Fruit fly (Drosophila melanogaster) whole organism, embryonic: Measurements from ENCODE around the gene CG7379.

ENCODE experiments used
- Ada2b ChIP-seq: fragments of 200-800 bp; sonication (Bioruptor generic); IDR thresholded peaks from 2 replicates; pipeline ENCODE4 v1.3.6; 2022; ENCODE audit warnings: missing biosample characterization, missing genetic modification characterization
- Awh ChIP-seq: fragments of 200-800 bp; sonication (Bioruptor generic); IDR thresholded peaks from 2 replicates; pipeline ENCODE4, ENCODE4 v1.3.6; 2022; ENCODE audit warnings: missing biosample characterization, missing genetic modification characterization
- BEAF-32 ChIP-seq: fragments of 200-800 bp; sonication (Bioruptor generic); optimal IDR thresholded peaks from 3 replicates; lab custom pipeline; 2017; ENCODE audit warnings: missing biosample characterization, missing genetic modification characterization, mild to moderate bottlenecking, moderate library complexity, missing genetic modification reagents
- Bgb ChIP-seq: fragments of 200-800 bp; sonication (Bioruptor generic); IDR thresholded peaks from 2 replicates; pipeline ENCODE4 v1.3.6; 2022; ENCODE audit warnings: missing biosample characterization, missing genetic modification characterization; ENCODE audit not compliant: partially characterized antibody
- BtbVII ChIP-seq: fragments of 200-800 bp; sonication (Bioruptor generic); optimal IDR thresholded peaks from 3 replicates; lab custom pipeline; 2017; ENCODE audit warnings: missing biosample characterization, mild to moderate bottlenecking, missing genetic modification characterization
- CG10431 ChIP-seq: fragments of 200-800 bp; sonication (Bioruptor generic); optimal IDR thresholded peaks from 3 replicates; lab custom pipeline; 2018; ENCODE audit warnings: missing biosample characterization, mild to moderate bottlenecking, missing genetic modification characterization
- CG13287 ChIP-seq: fragments of 200-800 bp; sonication (Bioruptor generic); IDR thresholded peaks from 2 replicates; pipeline ENCODE4 v1.3.6; 2022; ENCODE audit warnings: missing biosample characterization, missing genetic modification characterization; ENCODE audit not compliant: partially characterized antibody
- CG18262 ChIP-seq: fragments of 200-800 bp; optimal IDR thresholded peaks from 3 replicates; lab custom pipeline; 2019; ENCODE audit warnings: missing biosample characterization, mild to moderate bottlenecking, missing genetic modification characterization, moderate library complexity
- CG18764 ChIP-seq: fragments of 200-800 bp; sonication (Bioruptor generic); optimal IDR thresholded peaks from 3 replicates; lab custom pipeline; 2016; ENCODE audit warnings: missing biosample characterization, missing genetic modification characterization
- CG2202 ChIP-seq: fragments of 200-800 bp; sonication (Bioruptor generic); optimal IDR thresholded peaks from 2 replicates; lab custom pipeline; 2018; ENCODE audit warnings: missing biosample characterization, mild to moderate bottlenecking, missing genetic modification characterization
- CG3163 ChIP-seq: fragments of 200-800 bp; sonication (Bioruptor generic); optimal IDR thresholded peaks from 3 replicates; lab custom pipeline; 2016; ENCODE audit warnings: missing biosample characterization, missing genetic modification characterization
- CG34224 ChIP-seq: fragments of 200-800 bp; sonication (Bioruptor generic); IDR thresholded peaks from 3 replicates; pipeline ENCODE4 v1.3.6; 2022; ENCODE audit warnings: missing biosample characterization, missing genetic modification characterization; ENCODE audit not compliant: partially characterized antibody
- CG43689 ChIP-seq: fragments of 200-800 bp; sonication (Bioruptor generic); IDR thresholded peaks from 2 replicates; pipeline ENCODE4 v1.3.6; 2022; ENCODE audit warnings: missing biosample characterization, missing genetic modification characterization
- CG4617 ChIP-seq: fragments of 200-800 bp; sonication (Bioruptor generic); optimal IDR thresholded peaks from 3 replicates; lab custom pipeline; 2016; ENCODE audit warnings: missing biosample characterization, missing genetic modification characterization, borderline replicate concordance
- CG4730 ChIP-seq: fragments of 200-800 bp; sonication (Bioruptor generic); IDR thresholded peaks from 2 replicates; pipeline ENCODE4 v1.3.6; 2022; ENCODE audit warnings: missing biosample characterization, missing genetic modification characterization
- CG5180 ChIP-seq: fragments of 200-800 bp; sonication (Bioruptor generic); optimal IDR thresholded peaks from 3 replicates; lab custom pipeline; 2017; ENCODE audit warnings: missing biosample characterization, missing genetic modification characterization, mild to moderate bottlenecking, moderate library complexity, missing genetic modification reagents
- CG6791 ChIP-seq: fragments of 200-800 bp; sonication (Bioruptor generic); IDR thresholded peaks from 3 replicates; pipeline ENCODE4 v1.3.6; 2022; ENCODE audit warnings: missing biosample characterization, missing genetic modification characterization; ENCODE audit not compliant: partially characterized antibody
- CG6854 ChIP-seq: fragments of 200-800 bp; sonication (Bioruptor generic); optimal IDR thresholded peaks from 3 replicates; lab custom pipeline; 2017; ENCODE audit warnings: missing biosample characterization, mild to moderate bottlenecking, missing genetic modification characterization
- CG7839 ChIP-seq: fragments of 200-800 bp; sonication (Bioruptor generic); optimal IDR thresholded peaks from 3 replicates; lab custom pipeline; 2018; ENCODE audit warnings: missing biosample characterization, mild to moderate bottlenecking, missing genetic modification characterization, moderate library complexity
- D19B ChIP-seq: fragments of 200-800 bp; sonication (Bioruptor generic); optimal IDR thresholded peaks from 2 replicates; lab custom pipeline; 2017; ENCODE audit warnings: missing biosample characterization, mild to moderate bottlenecking, missing genetic modification characterization
- Dbx ChIP-seq: fragments of 200-800 bp; sonication (Bioruptor generic); IDR thresholded peaks from 3 replicates; pipeline ENCODE4 v1.3.6; 2022; ENCODE audit warnings: missing biosample characterization, missing genetic modification characterization
- E2f2 ChIP-seq: fragments of 200-800 bp; sonication (Bioruptor generic); IDR thresholded peaks from 2 replicates; pipeline ENCODE4 v1.3.6; 2022; ENCODE audit warnings: missing biosample characterization, missing genetic modification characterization
- Elba2 ChIP-seq: fragments of 200-800 bp; sonication (Bioruptor generic); optimal IDR thresholded peaks from 3 replicates; lab custom pipeline; 2016; ENCODE audit warnings: missing biosample characterization, missing genetic modification characterization
- Fer1 ChIP-seq: fragments of 200-800 bp; sonication (Bioruptor generic); optimal IDR thresholded peaks from 2 replicates; lab custom pipeline; 2017; ENCODE audit warnings: missing biosample characterization, mild to moderate bottlenecking, missing genetic modification characterization
- HHEX ChIP-seq: fragments of 200-800 bp; sonication (Bioruptor generic); optimal IDR thresholded peaks from 3 replicates; lab custom pipeline; 2017; ENCODE audit warnings: missing biosample characterization, mild to moderate bottlenecking, missing genetic modification characterization, missing genetic modification reagents
- Jarid2 ChIP-seq: fragments of 200-800 bp; sonication (Bioruptor generic); optimal IDR thresholded peaks from 3 replicates; lab custom pipeline; 2017; ENCODE audit warnings: mild to moderate bottlenecking, missing biosample characterization, missing genetic modification reagents, missing genetic modification characterization
- MBD-R2 ChIP-seq: fragments of 200-800 bp; sonication (Bioruptor generic); IDR thresholded peaks from 2 replicates; pipeline ENCODE4 v1.3.6; 2022; ENCODE audit warnings: missing biosample characterization, missing genetic modification characterization
- MESR4 ChIP-seq: fragments of 200-800 bp; sonication (Bioruptor generic); optimal IDR thresholded peaks from 2 replicates; lab custom pipeline; 2018; ENCODE audit warnings: missing biosample characterization, mild to moderate bottlenecking, missing genetic modification characterization, moderate library complexity
- Med ChIP-seq: fragments of 200-800 bp; sonication (Bioruptor generic); peaks from one replicate; lab custom pipeline; 2016; ENCODE audit warnings: missing biosample characterization, missing genetic modification characterization, mild to moderate bottlenecking, inconsistent platforms, moderate library complexity
- Mrtf ChIP-seq: fragments of 200-800 bp; sonication (Bioruptor generic); IDR thresholded peaks from 3 replicates; pipeline ENCODE4 v1.3.6; 2022; ENCODE audit warnings: missing biosample characterization, missing genetic modification characterization
- NK7.1 ChIP-seq: fragments of 200-800 bp; sonication (Bioruptor generic); optimal IDR thresholded peaks from 3 replicates; lab custom pipeline; 2016; ENCODE audit warnings: missing biosample characterization, missing genetic modification characterization
- Scr ChIP-seq: fragments of 200-800 bp; sonication (Bioruptor generic); IDR thresholded peaks from 2 replicates; pipeline ENCODE4 v1.3.6; 2022; ENCODE audit warnings: missing biosample characterization, missing genetic modification characterization; ENCODE audit not compliant: partially characterized antibody
- Sry-δ ChIP-seq: fragments of 200-800 bp; sonication (Bioruptor generic); optimal IDR thresholded peaks from 2 replicates; lab custom pipeline; 2016; ENCODE audit warnings: missing biosample characterization, missing genetic modification characterization
- YL-1 ChIP-seq: fragments of 200-800 bp; sonication (Bioruptor generic); optimal IDR thresholded peaks from 3 replicates; lab custom pipeline; 2017; ENCODE audit warnings: missing biosample characterization, mild to moderate bottlenecking, missing genetic modification characterization
- bbx ChIP-seq: fragments of 200-800 bp; sonication (Bioruptor generic); IDR thresholded peaks from 2 replicates; pipeline ENCODE4 v1.3.6; 2022; ENCODE audit warnings: missing biosample characterization, missing genetic modification characterization; ENCODE audit not compliant: partially characterized antibody
- bigmax ChIP-seq: fragments of 200-800 bp; sonication (Bioruptor generic); optimal IDR thresholded peaks from 2 replicates; lab custom pipeline; 2018; ENCODE audit warnings: missing biosample characterization, mild to moderate bottlenecking, missing genetic modification characterization
- cwo ChIP-seq: fragments of 200-800 bp; sonication (Bioruptor generic); optimal IDR thresholded peaks from 3 replicates; lab custom pipeline; 2017; ENCODE audit warnings: missing biosample characterization, missing genetic modification characterization, mild to moderate bottlenecking, moderate library complexity, missing genetic modification reagents
- her ChIP-seq: fragments of 200-800 bp; sonication (Bioruptor generic); optimal IDR thresholded peaks from 2 replicates; lab custom pipeline; 2016; ENCODE audit warnings: missing biosample characterization, missing genetic modification characterization
- insv ChIP-seq, 2 experiments: fragments of 200-800 bp; sonication (Bioruptor generic); optimal IDR thresholded peaks; 3 replicates each; lab custom pipeline; 2016 to 2018; ENCODE audit warnings: missing biosample characterization in 2 of 2, missing genetic modification characterization in 2 of 2
- maf-S ChIP-seq: fragments of 200-800 bp; sonication (Bioruptor generic); optimal IDR thresholded peaks from 2 replicates; lab custom pipeline; 2016; ENCODE audit warnings: missing biosample characterization, missing genetic modification characterization
- pan ChIP-seq, 4 experiments: fragments of >200 bp in 3 of 4; fragments of 200-800 bp in 1 of 4; sonication (Bioruptor generic) in 1 of 4; optimal IDR thresholded peaks in 3 of 4; IDR thresholded peaks in 1 of 4; 2 replicates each; pipeline versions ENCODE4 v1.3.6 to Lab custom; 2017 to 2022; ENCODE audit warnings: missing biosample characterization in 2 of 4, missing genetic modification characterization in 2 of 4, mixed read lengths in 1 of 4
- scrt ChIP-seq: fragments of 200-800 bp; sonication (Bioruptor generic); optimal IDR thresholded peaks from 2 replicates; lab custom pipeline; 2018; ENCODE audit warnings: missing biosample characterization, mild to moderate bottlenecking, missing genetic modification characterization, moderate library complexity
- sisA ChIP-seq: fragments of 200-800 bp; sonication (Bioruptor generic); IDR thresholded peaks from 2 replicates; pipeline ENCODE4 v1.3.6; 2022; ENCODE audit warnings: missing biosample characterization, missing genetic modification characterization
- sna ChIP-seq: fragments of 200-800 bp; sonication (Bioruptor generic); IDR thresholded peaks from 2 replicates; pipeline ENCODE4 v1.3.6; 2022; ENCODE audit warnings: missing biosample characterization, missing genetic modification characterization; ENCODE audit not compliant: partially characterized antibody
- wdn ChIP-seq: fragments of 200-800 bp; sonication (Bioruptor generic); IDR thresholded peaks from 2 replicates; pipeline ENCODE4 v1.3.6; 2022; ENCODE audit warnings: missing biosample characterization, missing genetic modification characterization
- zen ChIP-seq: fragments of 200-800 bp; sonication (Bioruptor generic); optimal IDR thresholded peaks from 3 replicates; lab custom pipeline; 2018; ENCODE audit warnings: missing biosample characterization, mild to moderate bottlenecking, missing genetic modification characterization, moderate library complexity

CG7379 gene

DNA sequence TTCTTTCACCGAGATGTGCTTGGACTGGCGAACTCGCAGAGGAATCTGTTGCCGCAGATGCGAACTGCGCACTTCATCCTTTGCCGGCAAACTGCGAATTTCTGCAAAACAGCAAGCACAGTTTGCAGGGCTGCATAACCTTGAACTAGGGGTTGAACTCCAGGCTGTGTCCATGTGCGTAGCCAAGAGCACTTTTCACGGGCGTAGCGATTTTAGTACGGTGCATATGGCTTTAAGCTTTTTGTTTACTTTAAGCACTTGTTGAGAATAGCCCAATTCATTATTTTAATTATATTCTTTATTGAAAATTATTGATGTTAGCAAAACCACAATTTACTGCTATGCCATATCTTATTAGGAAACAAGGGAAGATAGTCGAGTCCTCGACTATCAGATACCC lies 3.2 kb upstream of the CG7379 start, which contains the start of gene CG17803 (continued):
- peak; percentile 43 for TF ChIP-seq Fer1
- TF ChIP-seq Ada2b (GFP tag; lab: Robert Waterston, UW) = 0 out of 2 replicates have a peak, but pooled peaks have one; percentile 8
- TF ChIP-seq BtbVII (GFP tag; lab: Kevin White, UChicago) = no peak
- TF ChIP-seq CG10431 (GFP tag; lab: Kevin White, UChicago) = no peak
- peak; percentile 6; the same call in 1 of the 3 replicates for TF ChIP-seq Dbx (GFP tag; lab: Robert Waterston, UW)
- no peak for TF ChIP-seq CG6854 (GFP tag; lab: Kevin White, UChicago)
- no peak for TF ChIP-seq HHEX
- TF ChIP-seq NK7.1 (GFP tag; lab: Kevin White, UChicago) = no peak
- peak; percentile 3 for TF ChIP-seq cwo (GFP tag; lab: Kevin White, UChicago)
- no peak for TF ChIP-seq CG5180
- TF ChIP-seq maf-S (GFP tag; lab: Kevin White, UChicago) = no peak
- TF ChIP-seq zen (tag; lab: Kevin White, UChicago) = no peak
- TF ChIP-seq CG4730 = no peak
- peak; percentile 18 for TF ChIP-seq D19B (GFP tag; lab: Kevin White, UChicago)
- TF ChIP-seq bbx (GFP tag; lab: Robert Waterston, UW) = 0 out of 2 replicates have a peak, but pooled peaks have one; percentile 16
- TF ChIP-seq CG34224 (GFP tag; lab: Robert Waterston, UW) = no peak
- TF ChIP-seq CG43689 (GFP tag; lab: Robert Waterston, UW) = no peak
- no peak for TF ChIP-seq CG18764 (GFP tag; lab: Kevin White, UChicago)
- TF ChIP-seq CG6791 (GFP tag; lab: Robert Waterston, UW) = peak; percentile 21; the same call in 1 of the 3 replicates
- peak; percentile 50 for TF ChIP-seq scrt (GFP tag; lab: Kevin White, UChicago)
- no peak for TF ChIP-seq Jarid2

DNA sequence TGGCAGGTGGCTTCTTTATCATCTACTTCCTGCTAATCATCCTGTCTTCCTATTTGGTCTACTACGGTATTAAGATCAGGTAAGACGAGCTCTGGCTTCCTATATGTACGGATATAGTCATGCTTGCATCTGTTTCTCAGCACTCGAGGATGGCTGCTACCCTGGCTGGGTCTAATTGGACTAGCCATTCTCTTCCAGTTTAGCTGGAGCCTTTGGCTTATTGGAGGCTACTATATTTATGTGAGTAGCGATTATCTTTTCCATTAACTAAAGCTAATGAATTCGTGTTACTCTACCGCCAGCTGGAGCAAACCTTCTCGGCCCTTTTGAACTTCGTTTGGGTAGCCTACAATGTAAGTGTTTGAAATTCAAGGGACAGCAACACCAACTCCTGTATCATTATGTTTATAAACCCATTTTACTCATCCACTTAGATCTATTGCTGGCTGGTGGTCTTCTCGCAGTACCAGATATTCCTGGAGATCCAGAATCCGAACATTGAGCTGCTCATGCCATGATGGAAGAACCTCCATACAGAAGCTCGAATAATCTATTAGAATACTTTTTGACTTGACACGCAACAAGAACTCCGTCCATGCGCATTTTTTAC lies 2.4 kb downstream of the CG7379 start:
- peak in 1 of 2 experiments; percentile 89 for TF ChIP-seq insv (GFP tag; optimal IDR thresholded peaks at IDR 0.05; lab: Kevin White, UChicago)
- TF ChIP-seq bigmax (GFP tag; lab: Kevin White, UChicago) = no peak
- TF ChIP-seq CG7839 (tag; lab: Kevin White, UChicago) = no peak
- TF ChIP-seq Mrtf (GFP tag; lab: Robert Waterston, UW) = no peak
- peak; percentile 53 for TF ChIP-seq Med
- TF ChIP-seq CG5180 = no peak
- no peak for TF ChIP-seq CG2202 (tag; lab: Kevin White, UChicago)
- peak; percentile 63 for TF ChIP-seq Elba2 (GFP tag; lab: Kevin White, UChicago)
- TF ChIP-seq, all 482 proteins: peak for 3

DNA sequence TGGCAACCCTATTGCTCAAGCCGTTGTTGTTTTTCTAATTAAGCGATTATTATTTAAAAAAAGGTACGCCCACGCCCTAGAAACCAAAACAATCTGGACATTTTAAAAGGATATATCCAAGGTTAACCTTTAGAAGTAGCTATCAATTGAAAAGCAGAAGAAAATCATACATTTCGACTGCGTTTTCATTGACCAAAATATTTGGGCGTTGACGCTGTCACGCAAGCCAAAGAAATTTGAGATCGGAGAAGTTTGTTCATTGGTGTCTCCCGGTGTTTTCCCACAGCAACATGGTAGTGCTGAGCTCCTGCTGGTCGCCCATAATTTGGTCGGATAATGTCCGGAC lies 3.1 kb downstream of the CG7379 start, which contains the start of gene pasi1:
Gene pasi1, plus strand, starts transcription at position 1 of the 346 bp plus-strand sequence.
- 0 out of 2 replicates have a peak, but pooled peaks have one; percentile 7 for TF ChIP-seq sna (GFP tag; lab: Robert Waterston, UW)
- TF ChIP-seq MBD-R2 (GFP tag; lab: Robert Waterston, UW) = peak; percentile 37
- TF ChIP-seq pan (optimal IDR thresholded peaks at IDR 0.05; lab: Kevin White, UChicago) = no peak
- TF ChIP-seq pan (GFP tag; optimal IDR thresholded peaks at IDR 0.05 in 1 of 2, IDR thresholded peaks at IDR 0.05 in 1 of 2) = no peak
- TF ChIP-seq sisA (GFP tag; lab: Robert Waterston, UW) = no peak
- TF ChIP-seq CG3163 = no peak
- TF ChIP-seq E2f2 (GFP tag; lab: Robert Waterston, UW) = no peak
- TF ChIP-seq wdn (GFP tag; lab: Robert Waterston, UW) = no peak
- TF ChIP-seq CG4617 (GFP tag; lab: Kevin White, UChicago) = peak; percentile 62
- 0 out of 2 replicates have a peak, but pooled peaks have one; percentile 4 for TF ChIP-seq CG13287
- TF ChIP-seq Scr = peak; percentile 4; the same call in 1 of the 2 replicates
- peak; percentile 8 for TF ChIP-seq YL-1
- TF ChIP-seq Bgb = 0 out of 2 replicates have a peak, but pooled peaks have one; percentile 36
- peak; percentile 73 for TF ChIP-seq MESR4 (GFP tag; lab: Kevin White, UChicago)
- TF ChIP-seq Awh (GFP tag; lab: Robert Waterston, UW) = no peak
- TF ChIP-seq her (GFP tag; lab: Kevin White, UChicago) = peak; percentile 5
- no peak for TF ChIP-seq CG18262 (tag; lab: Kevin White, UChicago)
- peak; percentile 37 for TF ChIP-seq BEAF-32
- no peak for TF ChIP-seq BtbVII (GFP tag; lab: Kevin White, UChicago)
- peak; percentile 4 for TF ChIP-seq Sry-δ (GFP tag; lab: Kevin White, UChicago)
